Worm (Caenorhabditis elegans) whole organism, early embryonic: Measurements from ENCODE around the gene F13D12.3.

ENCODE experiments used
- F13C5.2 ChIP-seq: sonication (generic microtip); optimal IDR thresholded peaks from 2 replicates; lab custom pipeline; 2017; ENCODE audit warnings: mild to moderate bottlenecking, missing genetic modification characterization, inconsistent platforms, missing compliant biosample characterization
- aly-1 ChIP-seq: sonication (generic microtip); optimal IDR thresholded peaks from 2 replicates; lab custom pipeline; 2016; ENCODE audit warnings: missing genetic modification characterization, missing compliant biosample characterization
- ama-1 ChIP-seq: fragments of 150-350 bp; optimal IDR thresholded peaks from 2 replicates; lab custom pipeline; 2014
- ceh-13 ChIP-seq: fragments of 200-800 bp; sonication (Bioruptor generic); optimal IDR thresholded peaks from 2 replicates; lab custom pipeline; 2018; ENCODE audit warnings: mild to moderate bottlenecking, missing genetic modification characterization, missing compliant biosample characterization
- hmbx-1 ChIP-seq: sonication (generic microtip); optimal IDR thresholded peaks from 2 replicates; lab custom pipeline; 2016; ENCODE audit warnings: mild to moderate bottlenecking, missing genetic modification characterization, missing compliant biosample characterization

- TF ChIP-seq F13C5.2 (tag; lab: Kevin White, UChicago): no peak
- no peak for TF ChIP-seq aly-1 (tag; lab: Kevin White, UChicago)
- no peak for TF ChIP-seq ceh-13 (GFP tag; lab: Kevin White, UChicago)
- TF ChIP-seq ama-1 (lab: Kevin White, UChicago): no peak
- no peak for TF ChIP-seq hmbx-1 (tag; lab: Kevin White, UChicago)
Observed at ce11 chrII:11766472-11766871, 46.3 kb downstream of the F13D12.3 start, which contains the start of gene F44E5.2.
